Worm (Caenorhabditis elegans) whole organism, L4 larva: ENCODE measurements around the gene F48E8.8.

Experiments
- R02D3.7 ChIP-seq: fragments of 150-350 bp; sonication (generic microtip); optimal IDR thresholded peaks from 3 replicates; lab custom pipeline; 2014; ENCODE audit warnings: missing biosample characterization, missing genetic modification characterization
- ama-1 ChIP-seq: fragments of 150-350 bp; optimal IDR thresholded peaks from 2 replicates; lab custom pipeline; 2014; ENCODE audit warnings: inconsistent platforms, mixed read lengths
- daf-8 ChIP-seq: fragments of 200-800 bp; sonication (Bioruptor generic); IDR thresholded peaks from 2 replicates; pipeline ENCODE4 v1.3.6; 2022; ENCODE audit warnings: missing genetic modification characterization, missing compliant biosample characterization
- lin-39 ChIP-seq: fragments of 150-350 bp; optimal IDR thresholded peaks from 2 replicates; lab custom pipeline; 2014; ENCODE audit warnings: missing biosample characterization, missing genetic modification reagents, missing genetic modification characterization
- nhr-237 ChIP-seq: sonication (generic microtip); optimal IDR thresholded peaks from 2 replicates; lab custom pipeline; 2017; ENCODE audit warnings: missing biosample characterization, missing genetic modification characterization

- TF ChIP-seq R02D3.7 (tag; lab: Kevin White, UChicago) = no peak
- TF ChIP-seq lin-39 (tag; lab: Kevin White, UChicago) = no peak
- TF ChIP-seq daf-8 (GFP tag; lab: Robert Waterston, UW) = no peak
- no peak for TF ChIP-seq nhr-237 (tag; lab: Kevin White, UChicago)
- TF ChIP-seq ama-1 (lab: Kevin White, UChicago) = no peak
These were observed 11.5 kb upstream of the F48E8.8 start, which contains the start of gene F48E8.3 for ce11 chrIII:5461079-5461478.
